Worm (Caenorhabditis elegans): ENCODE measurements around the gene cey-4.
A peak's percentile ranks its signal among the peaks of the same experiment; 100 is the strongest.

DNA sequence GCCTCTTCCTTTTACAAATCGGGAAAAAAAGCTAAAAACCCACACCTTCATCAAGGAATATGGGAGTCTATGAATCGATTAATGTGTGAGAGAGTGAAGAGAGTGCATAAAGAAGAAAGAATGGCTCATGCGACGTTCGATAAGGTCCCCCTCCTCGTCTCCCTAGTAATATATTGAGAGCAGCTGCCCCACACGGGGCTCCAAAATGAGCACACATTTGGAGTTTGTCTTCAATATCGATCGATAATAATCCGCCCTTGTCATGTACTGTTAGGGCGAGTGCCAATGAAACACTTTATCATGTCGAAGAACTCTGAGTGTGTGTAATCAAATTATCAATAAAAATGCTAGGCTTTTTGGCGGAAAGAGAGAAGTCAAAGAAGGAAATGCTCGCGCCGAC is 49.2 kb downstream of the cey-4 start:
- TF ChIP-seq ceh-82 (tag; optimal IDR thresholded peaks at IDR 0.05) (no peak), skn-1 (tag; optimal IDR thresholded peaks at IDR 0.05) (no peak), mdl-1 (tag; optimal IDR thresholded peaks at IDR 0.05) (no peak), ztf-11 (tag; optimal IDR thresholded peaks at IDR 0.05) (no peak), ZK546.5 (tag; optimal IDR thresholded peaks at IDR 0.05) (no peak), fkh-10 (GFP tag; optimal IDR thresholded peaks at IDR 0.05) (no peak), nhr-77 (tag; optimal IDR thresholded peaks at IDR 0.05) (no peak), zag-1 (tag; optimal IDR thresholded peaks at IDR 0.05) (no peak), ama-1 (optimal IDR thresholded peaks at IDR 0.05) (peak; percentile 22), unc-62 (GFP tag; optimal IDR thresholded peaks at IDR 0.05) (no peak), nhr-12 (tag; optimal IDR thresholded peaks at IDR 0.05) (no peak), unc-39 (tag; optimal IDR thresholded peaks at IDR 0.05) (no peak), nhr-76 (tag; optimal IDR thresholded peaks at IDR 0.05) (no peak)
